Worm (Caenorhabditis elegans) whole organism, late embryonic: ENCODE data around the gene acl-2.

ENCODE experiments used
- ama-1 ChIP-seq: fragments of 150-350 bp; optimal IDR thresholded peaks from 2 replicates; lab custom pipeline; 2014
- ceh-48 ChIP-seq: sonication (generic microtip); optimal IDR thresholded peaks from 2 replicates; lab custom pipeline; 2016; ENCODE audit warnings: missing genetic modification characterization, inconsistent platforms, missing compliant biosample characterization
- elt-4 ChIP-seq: sonication (generic microtip); optimal IDR thresholded peaks from 2 replicates; lab custom pipeline; 2016; ENCODE audit warnings: missing genetic modification characterization, missing compliant biosample characterization
- fkh-10 ChIP-seq: fragments of 150-350 bp; optimal IDR thresholded peaks from 2 replicates; lab custom pipeline; 2014; ENCODE audit warnings: missing biosample characterization, missing genetic modification reagents, missing genetic modification characterization
- gmeb-2 ChIP-seq: sonication (generic microtip); optimal IDR thresholded peaks from 2 replicates; lab custom pipeline; 2016; ENCODE audit warnings: missing genetic modification characterization, inconsistent platforms, missing compliant biosample characterization
- unc-3 ChIP-seq, 2 experiments: fragments of 200-800 bp in 1 of 2; sonication (Bioruptor generic) in 1 of 2; sonication (generic microtip) in 1 of 2; conservative IDR thresholded peaks in 1 of 2; optimal IDR thresholded peaks in 1 of 2; 2 replicates each; pipeline versions ENCODE4 v1.3.6 to Lab custom; 2016 to 2022; ENCODE audit warnings: missing compliant biosample characterization in 2 of 2, missing genetic modification characterization in 2 of 2, missing genetic modification reagents in 1 of 2

- TF ChIP-seq gmeb-2: no peak
- TF ChIP-seq fkh-10 (GFP tag; lab: Kevin White, UChicago): no peak
- TF ChIP-seq ceh-48 (tag; lab: Kevin White, UChicago): no peak
- TF ChIP-seq elt-4 (tag; lab: Kevin White, UChicago): no peak
- TF ChIP-seq unc-3 (GFP tag; conservative IDR thresholded peaks at IDR 0.05; lab: Robert Waterston, UW): no peak
- no peak for TF ChIP-seq unc-3 (tag; optimal IDR thresholded peaks at IDR 0.05; lab: Kevin White, UChicago)
- TF ChIP-seq ama-1 (lab: Kevin White, UChicago): no peak
These were observed 35.1 kb downstream of the acl-2 start, which contains the start of gene K08H10.6 for ce11 chrV:9995791-9996190.
